Worm (Caenorhabditis elegans) whole organism, L1 larva: Measurements from ENCODE around the gene ZK287.9.

ENCODE experiments used
- C16A3.4 ChIP-seq: fragments of 150-350 bp; optimal IDR thresholded peaks from 2 replicates; lab custom pipeline; 2014; ENCODE audit warnings: missing biosample characterization, missing genetic modification characterization
- alr-1 ChIP-seq: fragments of 200-800 bp; sonication (Bioruptor generic); optimal IDR thresholded peaks from 2 replicates; lab custom pipeline; 2018; ENCODE audit warnings: borderline replicate concordance, mild to moderate bottlenecking, missing genetic modification characterization, missing compliant biosample characterization
- aly-2 ChIP-seq: fragments of 150-350 bp; optimal IDR thresholded peaks from 2 replicates; lab custom pipeline; 2014; ENCODE audit warnings: missing biosample characterization, missing genetic modification characterization
- blmp-1 ChIP-seq: fragments of 150-350 bp; optimal IDR thresholded peaks from 2 replicates; lab custom pipeline; 2014; ENCODE audit warnings: missing biosample characterization, missing genetic modification characterization
- ceh-82 ChIP-seq, 3 experiments: fragments of 150-350 bp in 1 of 3; sonication (generic microtip) in 2 of 3; optimal IDR thresholded peaks; 2 replicates each; lab custom pipeline; 2014 to 2017; ENCODE audit warnings: missing biosample characterization in 3 of 3, missing genetic modification characterization in 3 of 3
- ceh-88 ChIP-seq: fragments of 200-800 bp; sonication (Bioruptor generic); IDR thresholded peaks from 2 replicates; pipeline ENCODE4 v1.3.6; 2022; ENCODE audit warnings: missing genetic modification characterization, missing compliant biosample characterization
- dpl-1 ChIP-seq, 3 experiments: fragments of 150-350 bp in 2 of 3; sonication (generic microtip) in 1 of 3; optimal IDR thresholded peaks; 2 replicates each; lab custom pipeline; 2014 to 2017; ENCODE audit warnings: missing biosample characterization in 3 of 3, missing genetic modification characterization in 3 of 3, missing genetic modification reagents in 3 of 3
- efl-1 ChIP-seq, 4 experiments: fragments of 150-350 bp; optimal IDR thresholded peaks in 3 of 4; peaks in 1 of 4; 1 replicate in 1 of 4; 2 replicates in 3 of 4; lab custom pipeline; 2014; ENCODE audit warnings: missing biosample characterization in 2 of 4, missing genetic modification characterization in 2 of 4, missing genetic modification reagents in 2 of 4
- egl-27 ChIP-seq, 2 experiments: fragments of 150-350 bp in 1 of 2; sonication (generic microtip); optimal IDR thresholded peaks; 3 replicates each; lab custom pipeline; 2017 to 2018; ENCODE audit warnings: missing biosample characterization in 2 of 2, missing genetic modification characterization in 2 of 2, missing genetic modification reagents in 2 of 2
- elt-2 ChIP-seq: sonication (generic microtip); optimal IDR thresholded peaks from 2 replicates; lab custom pipeline; 2016; ENCODE audit warnings: missing genetic modification characterization, mild to moderate bottlenecking, inconsistent platforms, missing compliant biosample characterization, missing genetic modification reagents
- ets-5 ChIP-seq: fragments of 200-800 bp; sonication (Bioruptor generic); IDR thresholded peaks from 2 replicates; pipeline ENCODE4 v1.3.6; 2022; ENCODE audit warnings: missing genetic modification characterization, missing compliant biosample characterization
- fkh-4 ChIP-seq: sonication (generic microtip); optimal IDR thresholded peaks from 2 replicates; lab custom pipeline; 2016; ENCODE audit warnings: missing compliant biosample characterization, missing genetic modification characterization, borderline replicate concordance
- fkh-8 ChIP-seq: sonication (generic microtip); optimal IDR thresholded peaks from 2 replicates; lab custom pipeline; 2016; ENCODE audit warnings: mild to moderate bottlenecking, missing genetic modification characterization, missing compliant biosample characterization
- hpl-2 ChIP-seq: fragments of 150-350 bp; optimal IDR thresholded peaks from 2 replicates; lab custom pipeline; 2014; ENCODE audit warnings: missing biosample characterization, missing genetic modification reagents, missing genetic modification characterization
- isw-1 ChIP-seq: fragments of 200-800 bp; sonication (Bioruptor generic); IDR thresholded peaks from 2 replicates; pipeline ENCODE4 v1.3.6; 2022; ENCODE audit warnings: missing genetic modification characterization, missing compliant biosample characterization
- jun-1 ChIP-seq: fragments of 150-350 bp; optimal IDR thresholded peaks from 2 replicates; lab custom pipeline; 2014; ENCODE audit warnings: missing biosample characterization, missing genetic modification reagents, missing genetic modification characterization
- lin-13 ChIP-seq: fragments of 150-350 bp; optimal IDR thresholded peaks from 2 replicates; lab custom pipeline; 2014; ENCODE audit warnings: missing biosample characterization, missing genetic modification reagents, missing genetic modification characterization
- lin-15B ChIP-seq: fragments of 150-350 bp; sonication (generic microtip); optimal IDR thresholded peaks from 3 replicates; lab custom pipeline; 2014; ENCODE audit warnings: missing biosample characterization, missing genetic modification characterization
- lir-3 ChIP-seq: sonication (generic microtip); optimal IDR thresholded peaks from 2 replicates; lab custom pipeline; 2016; ENCODE audit warnings: mild to moderate bottlenecking, missing genetic modification characterization, moderate library complexity, missing compliant biosample characterization; ENCODE audit not compliant: poor library complexity
- mef-2 ChIP-seq: fragments of 150-350 bp; optimal IDR thresholded peaks from 2 replicates; lab custom pipeline; 2014; ENCODE audit warnings: missing biosample characterization, missing genetic modification characterization
- mep-1 ChIP-seq: fragments of 150-350 bp; optimal IDR thresholded peaks from 2 replicates; lab custom pipeline; 2014; ENCODE audit warnings: missing biosample characterization, missing genetic modification characterization
- nhr-11 ChIP-seq: fragments of 150-350 bp; optimal IDR thresholded peaks from 2 replicates; lab custom pipeline; 2014; ENCODE audit warnings: missing biosample characterization, missing genetic modification characterization
- nhr-12 ChIP-seq: sonication (generic microtip); optimal IDR thresholded peaks from 2 replicates; lab custom pipeline; 2017; ENCODE audit warnings: missing biosample characterization, missing genetic modification characterization
- nhr-19 ChIP-seq: fragments of 200-800 bp; sonication (Bioruptor generic); conservative IDR thresholded peaks from 2 replicates; pipeline ENCODE4 v1.3.6; 2022; ENCODE audit warnings: missing genetic modification characterization, missing compliant biosample characterization
- nhr-20 ChIP-seq: sonication (generic microtip); optimal IDR thresholded peaks from 2 replicates; lab custom pipeline; 2016; ENCODE audit warnings: mild to moderate bottlenecking, missing genetic modification characterization, missing compliant biosample characterization
- nhr-71 ChIP-seq: sonication (generic microtip); optimal IDR thresholded peaks from 2 replicates; lab custom pipeline; 2016; ENCODE audit warnings: mild to moderate bottlenecking, missing genetic modification characterization, moderate library complexity, missing compliant biosample characterization
- nhr-85 ChIP-seq: sonication (generic microtip); peaks from one replicate; lab custom pipeline; 2016; ENCODE audit warnings: missing genetic modification characterization, inconsistent platforms, missing compliant biosample characterization
- nhr-90 ChIP-seq: sonication (generic microtip); optimal IDR thresholded peaks from 2 replicates; lab custom pipeline; 2016; ENCODE audit warnings: mild to moderate bottlenecking, missing genetic modification characterization, missing compliant biosample characterization; ENCODE audit not compliant: poor library complexity
- pax-3 ChIP-seq: fragments of 200-800 bp; sonication (Bioruptor generic); optimal IDR thresholded peaks from 2 replicates; lab custom pipeline; 2018; ENCODE audit warnings: mild to moderate bottlenecking, missing genetic modification characterization, moderate library complexity, missing compliant biosample characterization
- rnt-1 ChIP-seq: sonication (generic microtip); optimal IDR thresholded peaks from 2 replicates; lab custom pipeline; 2016; ENCODE audit warnings: mild to moderate bottlenecking, missing genetic modification characterization, moderate library complexity, missing compliant biosample characterization
- snu-23 ChIP-seq: sonication (generic microtip); optimal IDR thresholded peaks from 2 replicates; lab custom pipeline; 2016; ENCODE audit warnings: missing genetic modification characterization, missing compliant biosample characterization
- sptf-1 ChIP-seq: fragments of 150-350 bp; optimal IDR thresholded peaks from 2 replicates; lab custom pipeline; 2014; ENCODE audit warnings: missing biosample characterization, missing genetic modification characterization
- sup-37 ChIP-seq: fragments of 200-800 bp; sonication (Bioruptor generic); optimal IDR thresholded peaks from 2 replicates; lab custom pipeline; 2018; ENCODE audit warnings: mild to moderate bottlenecking, missing genetic modification characterization, missing compliant biosample characterization
- tlp-1 ChIP-seq: fragments of 150-350 bp; optimal IDR thresholded peaks from 2 replicates; lab custom pipeline; 2014; ENCODE audit warnings: missing biosample characterization, missing genetic modification characterization
- unc-130 ChIP-seq: fragments of 150-350 bp; optimal IDR thresholded peaks from 2 replicates; lab custom pipeline; 2017; ENCODE audit warnings: missing biosample characterization, missing genetic modification characterization, inconsistent platforms
- unc-62 ChIP-seq: fragments of 150-350 bp; optimal IDR thresholded peaks from 2 replicates; lab custom pipeline; 2014; ENCODE audit warnings: missing biosample characterization, missing genetic modification reagents, missing genetic modification characterization
- xbp-1 ChIP-seq: sonication (generic microtip); optimal IDR thresholded peaks from 2 replicates; lab custom pipeline; 2016; ENCODE audit warnings: missing genetic modification characterization, missing compliant biosample characterization
- zip-4 ChIP-seq: fragments of 200-800 bp; sonication (Bioruptor generic); optimal IDR thresholded peaks from 2 replicates; lab custom pipeline; 2018; ENCODE audit warnings: mild to moderate bottlenecking, missing genetic modification characterization, moderate library complexity, missing compliant biosample characterization
- ztf-11 ChIP-seq, 2 experiments: sonication (generic microtip); optimal IDR thresholded peaks; 2 replicates each; lab custom pipeline; 2016 to 2017; ENCODE audit warnings: missing genetic modification characterization in 2 of 2, missing biosample characterization in 1 of 2, missing compliant biosample characterization in 1 of 2
- ztf-4 ChIP-seq: fragments of 150-350 bp; optimal IDR thresholded peaks from 2 replicates; lab custom pipeline; 2014; ENCODE audit warnings: missing biosample characterization, missing genetic modification characterization

Gene ZK287.9

DNA sequence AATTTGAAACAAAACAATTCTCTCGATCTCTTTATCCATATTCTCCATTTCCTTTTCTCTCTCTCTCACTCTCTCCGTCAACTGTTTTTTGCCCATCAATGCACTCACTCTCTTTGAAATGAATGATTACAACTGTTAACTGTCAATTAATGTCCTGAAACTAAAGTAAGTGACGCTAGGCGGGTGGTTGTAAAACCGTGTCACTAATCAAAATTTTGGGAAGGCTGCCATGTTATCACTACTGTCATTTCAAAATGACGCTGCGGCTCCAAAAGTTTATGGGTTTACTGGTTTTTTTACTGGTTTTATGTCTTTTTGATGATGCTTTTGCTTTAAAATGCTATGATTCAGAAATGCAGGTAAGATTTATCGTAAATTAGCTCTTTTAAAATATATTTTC is at the start of gene ZK287.9:
ZK287.9 (plus strand) TSS at position 192 of the 400 bp plus-strand sequence.
- TF ChIP-seq mep-1 (tag; lab: Kevin White, UChicago) (no peak), xbp-1 (no peak), mef-2 (tag; lab: Kevin White, UChicago) (no peak), ceh-88 (no peak), ztf-4 (tag; lab: Kevin White, UChicago) (no peak), dpl-1 (GFP tag; optimal IDR thresholded peaks at IDR 0.05; lab: Kevin White, UChicago) (no peak), elt-2 (tag; lab: Kevin White, UChicago) (no peak), ets-5 (GFP tag; lab: Robert Waterston, UW) (no peak), fkh-4 (no peak), sup-37 (GFP tag; lab: Kevin White, UChicago) (no peak), lin-13 (GFP tag; lab: Kevin White, UChicago) (no peak), pax-3 (tag; lab: Kevin White, UChicago) (no peak), C16A3.4 (tag; lab: Kevin White, UChicago) (no peak), jun-1 (tag; lab: Kevin White, UChicago) (no peak), zip-4 (no peak), ceh-82 (tag; optimal IDR thresholded peaks at IDR 0.05; lab: Kevin White, UChicago) (no peak), ztf-11 (tag; optimal IDR thresholded peaks at IDR 0.05; lab: Kevin White, UChicago) (no peak), nhr-71 (tag; lab: Kevin White, UChicago) (no peak)

DNA sequence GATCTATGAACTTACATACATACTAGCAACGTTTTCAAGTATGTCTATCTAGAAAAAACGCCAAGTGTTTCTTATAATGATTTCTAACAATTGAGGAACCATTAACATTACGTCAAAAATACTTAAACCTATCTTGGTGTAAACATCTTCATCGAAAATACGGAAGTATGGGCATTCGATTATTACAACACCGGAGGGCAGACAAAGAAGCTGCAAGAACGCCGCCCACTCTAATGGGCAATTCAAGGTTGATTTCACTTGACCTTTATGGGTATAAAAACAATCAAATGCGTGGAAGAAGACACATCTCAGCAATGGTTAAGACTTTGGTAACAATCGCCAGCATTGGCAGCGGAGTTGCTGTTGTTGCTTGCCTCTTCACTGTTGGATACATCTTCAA is 49.5 kb upstream of the ZK287.9 start, which contains the start of gene col-146:
col-146 (plus strand) TSS at position 301 of the 400 bp plus-strand sequence.
- TF ChIP-seq fkh-8 (tag; lab: Kevin White, UChicago): no peak
- TF ChIP-seq unc-130 (tag; lab: Kevin White, UChicago): no peak
- TF ChIP-seq nhr-85 (tag; lab: Kevin White, UChicago): no peak
- no peak for TF ChIP-seq tlp-1 (tag; lab: Kevin White, UChicago)
- TF ChIP-seq lin-13 (GFP tag; lab: Kevin White, UChicago): no peak

DNA sequence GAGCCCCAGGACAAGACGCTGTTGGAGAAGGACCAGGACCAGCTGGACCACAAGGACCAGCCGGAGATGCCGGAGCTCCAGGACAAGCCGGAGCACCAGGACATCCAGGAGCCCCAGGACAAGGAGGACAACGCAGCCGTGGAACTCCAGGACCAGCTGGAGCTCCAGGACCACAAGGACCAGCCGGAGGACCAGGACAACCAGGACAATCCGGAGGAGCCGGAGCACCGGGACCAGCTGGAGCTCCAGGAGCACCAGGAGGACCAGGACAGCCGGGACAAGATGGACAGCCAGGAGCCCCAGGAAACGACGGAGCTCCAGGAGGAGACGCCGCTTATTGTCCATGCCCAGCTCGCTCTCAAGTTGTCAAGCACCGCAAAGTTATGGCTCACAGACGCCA is 48.6 kb upstream of the ZK287.9 start:
- TF ChIP-seq lir-3 (tag; lab: Kevin White, UChicago) (no peak), egl-27 (tag; optimal IDR thresholded peaks at IDR 0.05; lab: Kevin White, UChicago) (no peak), snu-23 (GFP tag; lab: Kevin White, UChicago) (no peak), blmp-1 (no peak), dpl-1 (GFP tag; optimal IDR thresholded peaks at IDR 0.05; lab: Kevin White, UChicago) (no peak), alr-1 (tag; lab: Kevin White, UChicago) (no peak), nhr-12 (no peak), rnt-1 (no peak)

DNA sequence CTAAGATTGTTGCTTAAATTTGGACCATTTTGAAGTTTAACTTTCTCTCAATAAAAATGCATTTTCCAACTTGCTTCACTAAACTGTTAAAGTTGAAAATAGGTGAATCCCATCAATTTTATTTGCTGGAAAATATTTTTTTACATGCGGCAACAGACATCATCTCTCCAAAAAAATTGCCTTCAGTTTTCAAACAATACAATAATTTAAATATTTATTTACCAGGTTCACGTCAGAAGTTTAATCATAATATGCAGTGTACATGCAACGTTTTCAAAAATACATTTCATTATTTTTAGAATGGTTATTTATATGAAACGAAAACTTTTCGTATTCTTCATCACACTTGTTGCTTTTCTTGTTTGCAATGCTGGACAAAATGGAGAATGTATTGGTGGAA is 48.2 kb upstream of the ZK287.9 start, which contains the start of gene T06E4.5:
T06E4.5 (plus strand) TSS at position 301 of the 400 bp plus-strand sequence.
- no peak for TF ChIP-seq ztf-4 (tag; lab: Kevin White, UChicago)
- TF ChIP-seq, all 84 proteins: peak for 0

DNA sequence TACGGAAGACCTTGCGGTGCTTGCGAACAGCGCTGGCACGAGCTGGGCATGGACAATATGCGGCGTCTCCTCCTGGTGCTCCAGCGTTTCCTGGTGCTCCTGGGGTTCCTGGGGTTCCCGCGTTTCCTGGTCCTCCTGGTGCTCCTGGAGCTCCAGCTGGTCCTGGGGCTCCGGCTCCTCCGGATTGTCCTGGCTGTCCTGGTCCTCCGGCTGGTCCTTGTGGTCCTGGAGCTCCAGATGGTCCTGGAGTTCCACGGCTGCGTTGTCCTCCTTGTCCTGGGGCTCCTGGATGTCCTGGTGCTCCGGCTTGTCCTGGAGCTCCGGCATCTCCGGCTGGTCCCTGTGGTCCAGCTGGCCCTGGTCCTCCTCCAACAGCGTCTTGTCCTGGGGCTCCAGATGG is 46.8 kb upstream of the ZK287.9 start:
- TF ChIP-seq rnt-1: no peak
- no peak for TF ChIP-seq nhr-12
- no peak for TF ChIP-seq snu-23 (GFP tag; lab: Kevin White, UChicago)
- no peak for TF ChIP-seq nhr-20 (tag; lab: Kevin White, UChicago)
- no peak for TF ChIP-seq sptf-1 (tag; lab: Kevin White, UChicago)
- TF ChIP-seq nhr-11 (tag; lab: Kevin White, UChicago): no peak
- TF ChIP-seq aly-2 (tag; lab: Kevin White, UChicago): no peak
- TF ChIP-seq efl-1 (optimal IDR thresholded peaks at IDR 0.05; lab: Kevin White, UChicago): no peak
- no peak for TF ChIP-seq efl-1 (GFP tag; optimal IDR thresholded peaks at IDR 0.05 in 1 of 2; lab: Kevin White, UChicago)
- TF ChIP-seq isw-1 (GFP tag; lab: Robert Waterston, UW): no peak
- no peak for TF ChIP-seq C16A3.4 (tag; lab: Kevin White, UChicago)
- no peak for TF ChIP-seq unc-62 (GFP tag; lab: Kevin White, UChicago)
- TF ChIP-seq lin-15B (tag; lab: Kevin White, UChicago): no peak
- TF ChIP-seq hpl-2 (GFP tag; lab: Kevin White, UChicago): no peak
- TF ChIP-seq elt-2 (tag; lab: Kevin White, UChicago): no peak
- TF ChIP-seq lir-3 (tag; lab: Kevin White, UChicago): no peak
- TF ChIP-seq nhr-19 (GFP tag; lab: Robert Waterston, UW): no peak
- no peak for TF ChIP-seq nhr-90 (tag; lab: Kevin White, UChicago)
- TF ChIP-seq zip-4: no peak
- no peak for TF ChIP-seq ets-5 (GFP tag; lab: Robert Waterston, UW)
- TF ChIP-seq pax-3 (tag; lab: Kevin White, UChicago): no peak
- TF ChIP-seq, all 84 proteins: peak for 0
